Fruit fly (Drosophila melanogaster): ENCODE data around the gene CG15431.

- TF ChIP-seq salr (GFP tag; optimal IDR thresholded peaks at IDR 0.05), result no peak
- no peak for TF ChIP-seq ss (GFP tag; optimal IDR thresholded peaks at IDR 0.05)
- no peak for TF ChIP-seq topi (GFP tag; optimal IDR thresholded peaks at IDR 0.05)
- no peak for TF ChIP-seq CG7368 (GFP tag; optimal IDR thresholded peaks at IDR 0.05)
- TF ChIP-seq spab (GFP tag; optimal IDR thresholded peaks at IDR 0.05), result no peak
These were observed 23.1 kb downstream of the CG15431 start for dm6 chr2L:4417982-4418381.

All from whole organism, prepupa.